Worm (Caenorhabditis elegans) whole organism, late embryonic: Measurements from ENCODE around the gene ptr-8.
A peak's percentile ranks its signal among the peaks of the same experiment; 100 is the strongest.

Experiments used
- C08G9.2 ChIP-seq: sonication (generic microtip); optimal IDR thresholded peaks from 2 replicates; lab custom pipeline; 2016; ENCODE audit warnings: mild to moderate bottlenecking, missing genetic modification characterization, moderate library complexity, missing compliant biosample characterization
- F13H6.1 ChIP-seq: sonication (generic microtip); optimal IDR thresholded peaks from 2 replicates; lab custom pipeline; 2016; ENCODE audit warnings: missing genetic modification characterization, missing compliant biosample characterization
- K02D7.2 ChIP-seq: sonication (generic microtip); optimal IDR thresholded peaks from 2 replicates; lab custom pipeline; 2017; ENCODE audit warnings: mild to moderate bottlenecking, missing genetic modification characterization, missing compliant biosample characterization
- K09A11.1 ChIP-seq: sonication (generic microtip); optimal IDR thresholded peaks from 2 replicates; lab custom pipeline; 2017; ENCODE audit warnings: antibody characterized with exemption, mild to moderate bottlenecking, missing genetic modification characterization, missing compliant biosample characterization; ENCODE audit not compliant: insufficient read depth
- T23F11.4 ChIP-seq: fragments of 200-800 bp; sonication (Bioruptor generic); optimal IDR thresholded peaks from 2 replicates; lab custom pipeline; 2018; ENCODE audit warnings: mild to moderate bottlenecking, missing genetic modification characterization, missing compliant biosample characterization
- Y22D7AL.16 ChIP-seq: sonication (generic microtip); optimal IDR thresholded peaks from 2 replicates; lab custom pipeline; 2016; ENCODE audit warnings: missing genetic modification characterization, missing compliant biosample characterization
- ceh-14 ChIP-seq: sonication (generic microtip); optimal IDR thresholded peaks from 2 replicates; lab custom pipeline; 2016; ENCODE audit warnings: missing genotype, missing genetic modification characterization, missing compliant biosample characterization
- ceh-19 ChIP-seq: fragments of 200-800 bp; sonication (Bioruptor generic); optimal IDR thresholded peaks from 2 replicates; lab custom pipeline; 2018; ENCODE audit warnings: mild to moderate bottlenecking, missing genetic modification characterization, missing compliant biosample characterization
- ceh-2 ChIP-seq: sonication (generic microtip); optimal IDR thresholded peaks from 2 replicates; lab custom pipeline; 2016; ENCODE audit warnings: missing genotype, missing genetic modification characterization, missing compliant biosample characterization
- ceh-22 ChIP-seq: sonication (generic microtip); optimal IDR thresholded peaks from 2 replicates; lab custom pipeline; 2017; ENCODE audit warnings: missing biosample characterization, missing genetic modification characterization
- ceh-30 ChIP-seq: fragments of 150-350 bp; optimal IDR thresholded peaks from 2 replicates; lab custom pipeline; 2014; ENCODE audit warnings: missing biosample characterization, missing genetic modification characterization
- ceh-34 ChIP-seq: sonication (generic microtip); optimal IDR thresholded peaks from 2 replicates; lab custom pipeline; 2016; ENCODE audit warnings: mild to moderate bottlenecking, missing genetic modification characterization, missing compliant biosample characterization
- ceh-45 ChIP-seq: fragments of 200-800 bp; sonication (Bioruptor generic); IDR thresholded peaks from 2 replicates; pipeline ENCODE4 v1.3.6; 2022; ENCODE audit warnings: missing genetic modification reagents, missing genetic modification characterization, missing compliant biosample characterization
- ceh-48 ChIP-seq: sonication (generic microtip); optimal IDR thresholded peaks from 2 replicates; lab custom pipeline; 2016; ENCODE audit warnings: missing genetic modification characterization, inconsistent platforms, missing compliant biosample characterization
- ceh-9 ChIP-seq: sonication (generic microtip); optimal IDR thresholded peaks from 2 replicates; lab custom pipeline; 2016; ENCODE audit warnings: mild to moderate bottlenecking, missing genetic modification characterization, inconsistent platforms, missing compliant biosample characterization
- che-1 ChIP-seq: sonication (generic microtip); optimal IDR thresholded peaks from 2 replicates; lab custom pipeline; 2016; ENCODE audit warnings: mild to moderate bottlenecking, missing genetic modification characterization, missing compliant biosample characterization
- dmd-4 ChIP-seq: sonication (generic microtip); optimal IDR thresholded peaks from 2 replicates; lab custom pipeline; 2016; ENCODE audit warnings: borderline replicate concordance, missing genetic modification characterization, missing compliant biosample characterization
- dve-1 ChIP-seq: sonication (generic microtip); optimal IDR thresholded peaks from 2 replicates; lab custom pipeline; 2017; ENCODE audit warnings: antibody characterized with exemption, mild to moderate bottlenecking, missing genetic modification characterization, missing compliant biosample characterization
- elt-4 ChIP-seq: sonication (generic microtip); optimal IDR thresholded peaks from 2 replicates; lab custom pipeline; 2016; ENCODE audit warnings: missing genetic modification characterization, missing compliant biosample characterization
- eyg-1 ChIP-seq: sonication (generic microtip); optimal IDR thresholded peaks from 2 replicates; lab custom pipeline; 2016; ENCODE audit warnings: missing genotype, missing genetic modification characterization, missing compliant biosample characterization
- fax-1 ChIP-seq: sonication (generic microtip); optimal IDR thresholded peaks from 2 replicates; lab custom pipeline; 2016; ENCODE audit warnings: missing genotype, missing genetic modification characterization, missing compliant biosample characterization
- fkh-6 ChIP-seq: sonication (generic microtip); optimal IDR thresholded peaks from 2 replicates; lab custom pipeline; 2016; ENCODE audit warnings: missing genetic modification characterization, missing compliant biosample characterization
- gmeb-2 ChIP-seq: sonication (generic microtip); optimal IDR thresholded peaks from 2 replicates; lab custom pipeline; 2016; ENCODE audit warnings: missing genetic modification characterization, inconsistent platforms, missing compliant biosample characterization
- hlh-13 ChIP-seq: fragments of 200-800 bp; sonication (Bioruptor generic); optimal IDR thresholded peaks from 2 replicates; lab custom pipeline; 2018; ENCODE audit warnings: mild to moderate bottlenecking, missing genetic modification characterization, missing compliant biosample characterization
- hlh-15 ChIP-seq: sonication (generic microtip); optimal IDR thresholded peaks from 2 replicates; lab custom pipeline; 2016; ENCODE audit warnings: missing genetic modification characterization, missing compliant biosample characterization
- hlh-8 ChIP-seq: sonication (generic microtip); optimal IDR thresholded peaks from 2 replicates; lab custom pipeline; 2016; ENCODE audit warnings: missing genotype, missing genetic modification characterization, missing compliant biosample characterization
- lim-6 ChIP-seq: sonication (generic microtip); optimal IDR thresholded peaks from 2 replicates; lab custom pipeline; 2016; ENCODE audit warnings: missing genetic modification characterization, missing compliant biosample characterization
- lin-11 ChIP-seq: fragments of 200-800 bp; sonication (Bioruptor generic); optimal IDR thresholded peaks from 2 replicates; lab custom pipeline; 2018; ENCODE audit warnings: mild to moderate bottlenecking, missing genetic modification characterization, missing compliant biosample characterization
- mec-3 ChIP-seq: sonication (generic microtip); optimal IDR thresholded peaks from 2 replicates; lab custom pipeline; 2016; ENCODE audit warnings: borderline replicate concordance, missing genetic modification characterization, missing compliant biosample characterization
- nhr-11 ChIP-seq: fragments of 150-350 bp; optimal IDR thresholded peaks from 2 replicates; lab custom pipeline; 2014; ENCODE audit warnings: missing biosample characterization, missing genetic modification characterization
- nhr-232 ChIP-seq: sonication (generic microtip); optimal IDR thresholded peaks from 2 replicates; lab custom pipeline; 2016; ENCODE audit warnings: missing genetic modification characterization, missing compliant biosample characterization
- npax-4 ChIP-seq: sonication (generic microtip); optimal IDR thresholded peaks from 2 replicates; lab custom pipeline; 2016; ENCODE audit warnings: missing genetic modification characterization, missing compliant biosample characterization
- pag-3 ChIP-seq: sonication (generic microtip); optimal IDR thresholded peaks from 2 replicates; lab custom pipeline; 2016; ENCODE audit warnings: missing compliant biosample characterization, missing genetic modification characterization, borderline replicate concordance
- pax-1 ChIP-seq: fragments of 150-350 bp; optimal IDR thresholded peaks from 2 replicates; lab custom pipeline; 2014; ENCODE audit warnings: missing biosample characterization, missing genetic modification characterization
- pha-2 ChIP-seq: sonication (generic microtip); optimal IDR thresholded peaks from 2 replicates; lab custom pipeline; 2017; ENCODE audit warnings: mild to moderate bottlenecking, missing genetic modification characterization, missing compliant biosample characterization
- pha-4 ChIP-seq: fragments of 150-350 bp; optimal IDR thresholded peaks from 2 replicates; lab custom pipeline; 2018; ENCODE audit warnings: missing biosample characterization, missing genetic modification reagents, missing genetic modification characterization
- pros-1 ChIP-seq: fragments of 150-350 bp; optimal IDR thresholded peaks from 2 replicates; lab custom pipeline; 2014; ENCODE audit warnings: missing biosample characterization, missing genetic modification reagents, missing genetic modification characterization
- ref-2 ChIP-seq: sonication (generic microtip); optimal IDR thresholded peaks from 2 replicates; lab custom pipeline; 2016; ENCODE audit warnings: missing genetic modification characterization, missing compliant biosample characterization
- sdc-2 ChIP-seq: sonication (generic microtip); optimal IDR thresholded peaks from 2 replicates; lab custom pipeline; 2016; ENCODE audit warnings: missing genotype, missing genetic modification characterization, missing compliant biosample characterization
- sox-2 ChIP-seq: fragments of 200-800 bp; sonication (Bioruptor generic); IDR thresholded peaks from 2 replicates; pipeline ENCODE4 v1.3.6; 2022; ENCODE audit warnings: missing genetic modification reagents, missing genetic modification characterization, missing compliant biosample characterization
- syd-9 ChIP-seq: sonication (generic microtip); optimal IDR thresholded peaks from 2 replicates; lab custom pipeline; 2016; ENCODE audit warnings: mild to moderate bottlenecking, missing genetic modification characterization, moderate library complexity, missing compliant biosample characterization
- ttx-3 ChIP-seq: sonication (generic microtip); optimal IDR thresholded peaks from 2 replicates; lab custom pipeline; 2016; ENCODE audit warnings: missing genetic modification reagents, missing genetic modification characterization, missing compliant biosample characterization
- unc-3 ChIP-seq, 2 experiments: fragments of 200-800 bp in 1 of 2; sonication (Bioruptor generic) in 1 of 2; sonication (generic microtip) in 1 of 2; conservative IDR thresholded peaks in 1 of 2; optimal IDR thresholded peaks in 1 of 2; 2 replicates each; pipeline versions ENCODE4 v1.3.6 to Lab custom; 2016 to 2022; ENCODE audit warnings: missing compliant biosample characterization in 2 of 2, missing genetic modification characterization in 2 of 2, missing genetic modification reagents in 1 of 2
- unc-42 ChIP-seq: sonication (generic microtip); optimal IDR thresholded peaks from 2 replicates; lab custom pipeline; 2016; ENCODE audit warnings: missing genotype, missing genetic modification characterization, missing compliant biosample characterization
- unc-55 ChIP-seq: sonication (generic microtip); optimal IDR thresholded peaks from 2 replicates; lab custom pipeline; 2017; ENCODE audit warnings: missing biosample characterization, missing genetic modification reagents, missing genetic modification characterization
- unc-86 ChIP-seq: sonication (generic microtip); optimal IDR thresholded peaks from 2 replicates; lab custom pipeline; 2016; ENCODE audit warnings: missing genetic modification characterization, missing compliant biosample characterization
- zip-5 ChIP-seq: sonication (generic microtip); optimal IDR thresholded peaks from 2 replicates; lab custom pipeline; 2016; ENCODE audit warnings: missing genetic modification characterization, missing compliant biosample characterization
- ztf-16 ChIP-seq: sonication (generic microtip); optimal IDR thresholded peaks from 2 replicates; lab custom pipeline; 2017; ENCODE audit warnings: missing genetic modification characterization, missing compliant biosample characterization

The ptr-8 gene

DNA sequence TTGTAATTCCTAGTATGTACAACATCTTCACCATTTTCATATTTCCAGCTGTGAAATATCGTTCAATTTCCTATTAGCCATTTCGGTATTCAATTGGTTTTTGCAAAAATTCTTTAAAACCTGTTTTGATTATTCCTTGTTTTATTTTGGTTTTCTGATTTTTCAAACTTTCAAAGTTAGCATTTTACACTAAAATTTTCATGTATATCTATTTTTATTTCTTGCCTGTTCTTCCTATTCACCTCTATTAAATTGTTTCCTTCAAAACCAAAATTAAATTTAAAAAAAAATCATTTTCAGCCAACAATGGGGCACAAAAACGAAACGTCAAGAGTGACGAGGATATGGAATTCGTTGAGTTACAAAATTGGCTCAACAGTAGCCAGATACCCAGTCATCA is at the start of gene ptr-8:
TSS of gene ptr-8 (plus strand) at position 301 of the 400 bp plus-strand sequence.
- TF ChIP-seq ceh-2: no peak
- TF ChIP-seq ceh-34 (tag; lab: Kevin White, UChicago): no peak
- TF ChIP-seq sox-2 (GFP tag; lab: Robert Waterston, UW): no peak
- TF ChIP-seq dmd-4 (tag; lab: Kevin White, UChicago): no peak
- no peak for TF ChIP-seq ceh-19 (GFP tag; lab: Kevin White, UChicago)
- TF ChIP-seq F13H6.1 (tag; lab: Kevin White, UChicago): no peak
- TF ChIP-seq elt-4 (tag; lab: Kevin White, UChicago): no peak
- TF ChIP-seq fkh-6 (tag; lab: Kevin White, UChicago): no peak
- TF ChIP-seq ceh-9 (tag; lab: Kevin White, UChicago): no peak
- no peak for TF ChIP-seq che-1 (tag; lab: Kevin White, UChicago)
- no peak for TF ChIP-seq nhr-232 (tag; lab: Kevin White, UChicago)
- TF ChIP-seq syd-9 (tag; lab: Kevin White, UChicago): no peak

DNA sequence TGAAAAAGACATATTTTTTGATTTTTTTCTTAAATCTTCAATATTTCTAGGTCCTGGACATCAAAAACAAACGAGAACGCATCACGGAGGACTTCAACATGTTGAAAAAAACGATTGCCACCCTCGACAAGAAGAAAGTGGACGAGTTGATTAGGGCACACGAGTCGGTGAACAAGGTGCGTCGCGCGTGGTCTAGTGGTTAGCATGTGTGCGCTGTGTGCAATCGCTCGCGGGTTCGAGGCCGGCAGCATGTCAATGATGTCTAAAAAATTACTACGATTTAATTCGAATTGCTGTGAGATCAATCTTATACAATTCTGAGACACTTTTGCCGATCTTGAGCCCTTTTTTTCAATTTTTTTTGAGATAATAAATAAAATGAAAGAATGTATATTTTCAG is 49.0 kb upstream of the ptr-8 start:
- TF ChIP-seq fkh-6 (tag; lab: Kevin White, UChicago): peak; percentile 84
- TF ChIP-seq F13H6.1 (tag; lab: Kevin White, UChicago): peak; percentile 54
- peak; percentile 73 for TF ChIP-seq fax-1
- TF ChIP-seq ceh-45: peak; percentile 67; the same call in 1 of the 2 replicates
- peak; percentile 71 for TF ChIP-seq ceh-9 (tag; lab: Kevin White, UChicago)
- TF ChIP-seq nhr-232 (tag; lab: Kevin White, UChicago): peak; percentile 87
- TF ChIP-seq unc-42 (tag; lab: Kevin White, UChicago): peak; percentile 36
- TF ChIP-seq hlh-15 (tag; lab: Kevin White, UChicago): peak; percentile 71
- no peak for TF ChIP-seq nhr-11
- no peak for TF ChIP-seq unc-55
- peak; percentile 73 for TF ChIP-seq C08G9.2 (tag; lab: Kevin White, UChicago)
- TF ChIP-seq ref-2 (tag; lab: Kevin White, UChicago): peak; percentile 75
- TF ChIP-seq ceh-30 (tag; lab: Kevin White, UChicago): peak; percentile 16
- TF ChIP-seq pax-1: no peak
- TF ChIP-seq gmeb-2 (tag; lab: Kevin White, UChicago): peak; percentile 88
- peak; percentile 58 for TF ChIP-seq ceh-14 (tag; lab: Kevin White, UChicago)
- peak; percentile 55 for TF ChIP-seq mec-3
- TF ChIP-seq eyg-1: peak; percentile 93
- peak; percentile 59 for TF ChIP-seq dmd-4 (tag; lab: Kevin White, UChicago)
- TF ChIP-seq sdc-2 (tag; lab: Kevin White, UChicago): peak; percentile 82
- TF ChIP-seq ztf-16: peak; percentile 91
- TF ChIP-seq K09A11.1 (tag; lab: Kevin White, UChicago): peak; percentile 85
- TF ChIP-seq hlh-13 (GFP tag; lab: Kevin White, UChicago): peak; percentile 89
- TF ChIP-seq dve-1: peak; percentile 77
- peak; percentile 86 for TF ChIP-seq T23F11.4 (GFP tag; lab: Kevin White, UChicago)
- TF ChIP-seq pha-4: no peak
- TF ChIP-seq syd-9 (tag; lab: Kevin White, UChicago): peak; percentile 87
- TF ChIP-seq ceh-48 (tag; lab: Kevin White, UChicago): peak; percentile 78
- TF ChIP-seq unc-3 (GFP tag; conservative IDR thresholded peaks at IDR 0.05; lab: Robert Waterston, UW): peak; percentile 77
- peak; percentile 84 for TF ChIP-seq unc-3 (tag; optimal IDR thresholded peaks at IDR 0.05; lab: Kevin White, UChicago)
- peak; percentile 35 for TF ChIP-seq pros-1
- peak; percentile 91 for TF ChIP-seq che-1 (tag; lab: Kevin White, UChicago)
- TF ChIP-seq pha-2 (tag; lab: Kevin White, UChicago): peak; percentile 88
- TF ChIP-seq pag-3: peak; percentile 5
- peak; percentile 65 for TF ChIP-seq zip-5 (tag; lab: Kevin White, UChicago)
- TF ChIP-seq hlh-8: peak; percentile 69
- peak; percentile 82 for TF ChIP-seq npax-4 (tag; lab: Kevin White, UChicago)
- peak; percentile 70 for TF ChIP-seq lim-6
- TF ChIP-seq ttx-3 (tag; lab: Kevin White, UChicago): peak; percentile 90
- TF ChIP-seq Y22D7AL.16 (tag; lab: Kevin White, UChicago): peak; percentile 81
- TF ChIP-seq ceh-2: peak; percentile 76
- TF ChIP-seq K02D7.2 (tag; lab: Kevin White, UChicago): peak; percentile 83
- TF ChIP-seq sox-2 (GFP tag; lab: Robert Waterston, UW): peak; percentile 82
- TF ChIP-seq unc-86 (tag; lab: Kevin White, UChicago): peak; percentile 91
- peak; percentile 35 for TF ChIP-seq ceh-22 (tag; lab: Kevin White, UChicago)
- TF ChIP-seq lin-11 (tag; lab: Kevin White, UChicago): peak; percentile 86
